Fruit fly (Drosophila melanogaster) whole organism, embryonic: Measurements from ENCODE around the gene Ucp4A.

Experiments
- Abd-B ChIP-seq: fragments of 200-800 bp; sonication (Bioruptor generic); optimal IDR thresholded peaks from 2 replicates; lab custom pipeline; 2018; ENCODE audit warnings: missing biosample characterization, mild to moderate bottlenecking, missing genetic modification characterization, moderate library complexity
- CG10543 ChIP-seq: fragments of 200-800 bp; sonication (Bioruptor generic); optimal IDR thresholded peaks from 3 replicates; lab custom pipeline; 2017; ENCODE audit warnings: missing biosample characterization, mild to moderate bottlenecking, missing genetic modification characterization, moderate library complexity
- CG11085 ChIP-seq: fragments of 200-800 bp; sonication (Bioruptor generic); IDR thresholded peaks from 2 replicates; pipeline ENCODE4 v1.3.6; 2022; ENCODE audit warnings: missing biosample characterization, missing genetic modification characterization
- CG11093 ChIP-seq: fragments of 200-800 bp; sonication (Bioruptor generic); IDR thresholded peaks from 3 replicates; pipeline ENCODE4 v1.3.6; 2022; ENCODE audit warnings: missing biosample characterization, missing genetic modification characterization
- CG12219 ChIP-seq: fragments of 200-800 bp; sonication (Bioruptor generic); optimal IDR thresholded peaks from 3 replicates; lab custom pipeline; 2018; ENCODE audit warnings: missing biosample characterization, mild to moderate bottlenecking, missing genetic modification characterization
- CG13424 ChIP-seq: fragments of 200-800 bp; sonication (Bioruptor generic); optimal IDR thresholded peaks from 2 replicates; lab custom pipeline; 2019; ENCODE audit warnings: missing biosample characterization, mild to moderate bottlenecking, missing genetic modification characterization, moderate library complexity
- CG15073 ChIP-seq: fragments of 200-800 bp; sonication (Bioruptor generic); optimal IDR thresholded peaks from 2 replicates; lab custom pipeline; 2016; ENCODE audit warnings: missing biosample characterization, missing genetic modification characterization
- CG16779 ChIP-seq: fragments of 200-800 bp; sonication (Bioruptor generic); IDR thresholded peaks from 2 replicates; pipeline ENCODE4 v1.3.6; 2022; ENCODE audit warnings: missing biosample characterization, missing genetic modification characterization
- CG16863 ChIP-seq: fragments of 200-800 bp; sonication (Bioruptor generic); optimal IDR thresholded peaks from 3 replicates; lab custom pipeline; 2016; ENCODE audit warnings: missing biosample characterization, missing genetic modification characterization
- CG17328 ChIP-seq: fragments of 200-800 bp; sonication (Bioruptor generic); IDR thresholded peaks from 2 replicates; pipeline ENCODE4 v1.3.6; 2022; ENCODE audit warnings: missing biosample characterization, missing genetic modification characterization
- CG17912 ChIP-seq: fragments of 200-800 bp; sonication (Bioruptor generic); optimal IDR thresholded peaks from 2 replicates; lab custom pipeline; 2018; ENCODE audit warnings: missing biosample characterization, mild to moderate bottlenecking, missing genetic modification characterization
- CG18619 ChIP-seq: fragments of 200-800 bp; sonication (Bioruptor generic); optimal IDR thresholded peaks from 3 replicates; lab custom pipeline; 2017; ENCODE audit warnings: missing biosample characterization, mild to moderate bottlenecking, missing genetic modification characterization
- CG2116 ChIP-seq: fragments of 200-800 bp; sonication (Bioruptor generic); optimal IDR thresholded peaks from 3 replicates; lab custom pipeline; 2018; ENCODE audit warnings: missing biosample characterization, mild to moderate bottlenecking, missing genetic modification characterization
- CG2678 ChIP-seq: fragments of 200-800 bp; sonication (Bioruptor generic); optimal IDR thresholded peaks from 3 replicates; lab custom pipeline; 2019; ENCODE audit warnings: missing biosample characterization, mild to moderate bottlenecking, missing genetic modification characterization, moderate library complexity
- CG42726 ChIP-seq: fragments of 200-800 bp; sonication (Bioruptor generic); IDR thresholded peaks from 2 replicates; pipeline ENCODE4 v1.3.6; 2022; ENCODE audit warnings: missing biosample characterization, missing genetic modification characterization; ENCODE audit not compliant: partially characterized antibody
- CG4360 ChIP-seq: fragments of 200-800 bp; sonication (Bioruptor generic); IDR thresholded peaks from 2 replicates; pipeline ENCODE4 v1.3.6; 2022; ENCODE audit warnings: missing biosample characterization, missing genetic modification characterization
- CG4707 ChIP-seq: fragments of 200-800 bp; sonication (Bioruptor generic); optimal IDR thresholded peaks from 2 replicates; lab custom pipeline; 2018; ENCODE audit warnings: missing biosample characterization, mild to moderate bottlenecking, missing genetic modification characterization, moderate library complexity
- CG4854 ChIP-seq: fragments of 200-800 bp; sonication (Bioruptor generic); optimal IDR thresholded peaks from 2 replicates; lab custom pipeline; 2016; ENCODE audit warnings: missing biosample characterization, missing genetic modification characterization, inconsistent platforms
- CG6272 ChIP-seq: fragments of 200-800 bp; sonication (Bioruptor generic); IDR thresholded peaks from 2 replicates; pipeline ENCODE4 v1.3.6; 2022; ENCODE audit warnings: missing biosample characterization, missing genetic modification characterization
- CG6813 ChIP-seq: fragments of 200-800 bp; sonication (Bioruptor generic); optimal IDR thresholded peaks from 2 replicates; lab custom pipeline; 2017; ENCODE audit warnings: missing biosample characterization, missing genetic modification characterization, mild to moderate bottlenecking, moderate library complexity, missing genetic modification reagents
- CG7745 ChIP-seq: fragments of 200-800 bp; sonication (Bioruptor generic); optimal IDR thresholded peaks from 2 replicates; lab custom pipeline; 2018; ENCODE audit warnings: missing biosample characterization, mild to moderate bottlenecking, missing genetic modification characterization, moderate library complexity
- CG8478 ChIP-seq: fragments of >200 bp; optimal IDR thresholded peaks from 2 replicates; lab custom pipeline; 2018
- Doc3 ChIP-seq: fragments of 200-800 bp; sonication (Bioruptor generic); IDR thresholded peaks from 3 replicates; pipeline ENCODE4 v1.3.6; 2022; ENCODE audit warnings: missing biosample characterization, missing genetic modification characterization; ENCODE audit not compliant: partially characterized antibody
- E2f2 ChIP-seq: fragments of 200-800 bp; sonication (Bioruptor generic); IDR thresholded peaks from 2 replicates; pipeline ENCODE4 v1.3.6; 2022; ENCODE audit warnings: missing biosample characterization, missing genetic modification characterization
- Ets97D ChIP-seq: fragments of 200-800 bp; sonication (Bioruptor generic); optimal IDR thresholded peaks from 3 replicates; lab custom pipeline; 2016; ENCODE audit warnings: missing biosample characterization, missing genetic modification characterization
- Gsc ChIP-seq: fragments of 200-800 bp; sonication (Bioruptor generic); IDR thresholded peaks from 2 replicates; pipeline ENCODE4 v1.3.6; 2022; ENCODE audit warnings: missing biosample characterization, missing genetic modification characterization
- Gug ChIP-seq: fragments of 200-800 bp; sonication (Bioruptor generic); IDR thresholded peaks from 4 replicates; pipeline ENCODE4 v1.3.6; 2022; ENCODE audit warnings: missing biosample characterization, missing genetic modification characterization
- Hmx ChIP-seq: fragments of 200-800 bp; sonication (Bioruptor generic); optimal IDR thresholded peaks from 2 replicates; lab custom pipeline; 2016; ENCODE audit warnings: missing biosample characterization, missing genetic modification characterization
- Mad ChIP-seq: fragments of 200-800 bp; sonication (Bioruptor generic); optimal IDR thresholded peaks from 2 replicates; lab custom pipeline; 2016; ENCODE audit warnings: missing biosample characterization, missing genetic modification characterization
- Nf-YC ChIP-seq: fragments of 200-800 bp; optimal IDR thresholded peaks from 3 replicates; lab custom pipeline; 2019; ENCODE audit warnings: missing biosample characterization, mild to moderate bottlenecking, missing genetic modification characterization, moderate library complexity
- Ssrp ChIP-seq: fragments of 200-800 bp; sonication (Bioruptor generic); optimal IDR thresholded peaks from 2 replicates; lab custom pipeline; 2018; ENCODE audit warnings: missing biosample characterization, mild to moderate bottlenecking, missing genetic modification characterization, moderate library complexity
- Usf ChIP-seq: fragments of 200-800 bp; sonication (Bioruptor generic); optimal IDR thresholded peaks from 2 replicates; lab custom pipeline; 2017; ENCODE audit warnings: missing genotype, missing biosample characterization, missing genetic modification characterization
- ap ChIP-seq: fragments of 200-800 bp; sonication (Bioruptor generic); IDR thresholded peaks from 2 replicates; pipeline ENCODE4 v1.3.6; 2022; ENCODE audit warnings: missing biosample characterization, missing genetic modification characterization
- bcd ChIP-seq: fragments of 200-800 bp; sonication (Bioruptor generic); optimal IDR thresholded peaks from 2 replicates; lab custom pipeline; 2017; ENCODE audit warnings: missing biosample characterization, mild to moderate bottlenecking, missing genetic modification characterization
- bsh ChIP-seq, 2 experiments: fragments of 200-800 bp; sonication (Bioruptor generic); optimal IDR thresholded peaks; 2 replicates each; lab custom pipeline; 2017 to 2018; ENCODE audit warnings: mild to moderate bottlenecking in 2 of 2, missing biosample characterization in 2 of 2, missing genetic modification characterization in 2 of 2, moderate library complexity in 1 of 2
- cad ChIP-seq: fragments of >200 bp; optimal IDR thresholded peaks from 2 replicates; lab custom pipeline; 2017; ENCODE audit warnings: missing biosample characterization, missing genetic modification characterization
- chm ChIP-seq: fragments of 200-800 bp; sonication (Bioruptor generic); IDR thresholded peaks from 2 replicates; pipeline ENCODE4 v1.3.6; 2022; ENCODE audit warnings: missing biosample characterization, missing genetic modification characterization
- dmrt99B ChIP-seq: fragments of 200-800 bp; sonication (Bioruptor generic); optimal IDR thresholded peaks from 2 replicates; lab custom pipeline; 2018; ENCODE audit warnings: missing biosample characterization, mild to moderate bottlenecking, missing genetic modification characterization, moderate library complexity
- fru ChIP-seq: fragments of >200 bp; optimal IDR thresholded peaks from 2 replicates; lab custom pipeline; 2017
- gem ChIP-seq: fragments of 200-800 bp; sonication (Bioruptor generic); optimal IDR thresholded peaks from 2 replicates; lab custom pipeline; 2019; ENCODE audit warnings: missing biosample characterization, mild to moderate bottlenecking, missing genetic modification characterization, moderate library complexity
- h ChIP-seq: fragments of >200 bp; optimal IDR thresholded peaks from 2 replicates; lab custom pipeline; 2017
- ken ChIP-seq: fragments of 200-800 bp; sonication (Bioruptor generic); IDR thresholded peaks from 3 replicates; pipeline ENCODE4 v1.3.6; 2022; ENCODE audit warnings: missing biosample characterization, missing genetic modification characterization
- knrl ChIP-seq: fragments of 200-800 bp; sonication (Bioruptor generic); IDR thresholded peaks from 3 replicates; pipeline ENCODE4 v1.3.6; 2022; ENCODE audit warnings: missing biosample characterization, missing genetic modification characterization; ENCODE audit not compliant: partially characterized antibody
- nau ChIP-seq: fragments of 200-800 bp; sonication (Bioruptor generic); optimal IDR thresholded peaks from 3 replicates; lab custom pipeline; 2017; ENCODE audit warnings: missing biosample characterization, mild to moderate bottlenecking, missing genetic modification characterization, missing genetic modification reagents
- ro ChIP-seq: fragments of 200-800 bp; sonication (Bioruptor generic); IDR thresholded peaks from 2 replicates; pipeline ENCODE4 v1.3.6; 2022; ENCODE audit warnings: missing biosample characterization, missing genetic modification characterization
- seq ChIP-seq: fragments of 200-800 bp; sonication (Bioruptor generic); IDR thresholded peaks from 2 replicates; pipeline ENCODE4 v1.3.6; 2022; ENCODE audit warnings: missing biosample characterization, missing genetic modification characterization
- slp2 ChIP-seq: fragments of 200-800 bp; sonication (Bioruptor generic); optimal IDR thresholded peaks from 2 replicates; lab custom pipeline; 2016; ENCODE audit warnings: missing biosample characterization, missing genetic modification characterization
- tin ChIP-seq: fragments of 200-800 bp; sonication (Bioruptor generic); optimal IDR thresholded peaks from 3 replicates; lab custom pipeline; 2016; ENCODE audit warnings: missing biosample characterization, missing genetic modification characterization
- trem ChIP-seq: fragments of 200-800 bp; optimal IDR thresholded peaks from 3 replicates; lab custom pipeline; 2019; ENCODE audit warnings: missing biosample characterization, mild to moderate bottlenecking, missing genetic modification characterization, moderate library complexity
- unc-4 ChIP-seq: fragments of 200-800 bp; sonication (Bioruptor generic); IDR thresholded peaks from 2 replicates; pipeline ENCODE4 v1.3.6; 2022; ENCODE audit warnings: missing biosample characterization, missing genetic modification characterization; ENCODE audit not compliant: partially characterized antibody
- unpg ChIP-seq: fragments of 200-800 bp; sonication (Bioruptor generic); optimal IDR thresholded peaks from 3 replicates; lab custom pipeline; 2018; ENCODE audit warnings: missing biosample characterization, mild to moderate bottlenecking, missing genetic modification characterization, moderate library complexity
- zfh1 ChIP-seq: fragments of 200-800 bp; sonication (Bioruptor generic); IDR thresholded peaks from 3 replicates; pipeline ENCODE4 v1.3.6; 2022; ENCODE audit warnings: missing biosample characterization, missing genetic modification characterization

Ucp4A gene

DNA sequence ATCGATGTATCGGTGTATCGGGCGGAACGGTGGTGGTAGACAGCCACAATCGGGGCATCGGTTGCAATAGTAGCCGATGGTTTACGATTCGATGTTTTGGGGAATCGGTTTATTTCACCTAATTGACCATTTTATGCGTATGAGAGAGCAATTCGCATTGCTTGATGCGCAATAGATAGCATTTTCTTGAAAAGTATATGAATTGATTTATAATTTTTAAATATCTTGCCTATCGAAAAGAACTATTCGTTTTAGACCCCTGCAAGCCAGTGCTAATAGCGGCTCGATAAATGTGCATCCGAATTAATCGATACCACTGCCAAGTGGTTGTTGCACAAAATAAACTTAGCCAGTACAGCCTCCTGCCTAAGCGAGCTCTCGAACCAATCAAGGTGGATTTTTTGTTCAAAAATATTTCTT lies 42.5 kb downstream of the Ucp4A start, which contains the start of gene mnb (continued):
- TF ChIP-seq CG4707 (no peak), CG11093 (no peak), CG12219 (GFP tag; lab: Kevin White, UChicago) (no peak), Nf-YC (tag; lab: Kevin White, UChicago) (peak; percentile 20), CG6272 (GFP tag; lab: Robert Waterston, UW) (peak; percentile 46; the same call in 1 of the 2 replicates), E2f2 (GFP tag; lab: Robert Waterston, UW) (peak; percentile 83), CG8478 (lab: Kevin White, UChicago) (no peak), CG6813 (GFP tag; lab: Kevin White, UChicago) (no peak), CG4854 (GFP tag; lab: Kevin White, UChicago) (no peak), unc-4 (GFP tag; lab: Robert Waterston, UW) (peak; percentile 98), Usf (GFP tag; lab: Kevin White, UChicago) (no peak), CG42726 (GFP tag; lab: Robert Waterston, UW) (peak; percentile 92), Doc3 (GFP tag; lab: Robert Waterston, UW) (peak; percentile 99), CG2678 (tag; lab: Kevin White, UChicago) (peak; percentile 19), bcd (GFP tag; lab: Kevin White, UChicago) (peak; percentile 28), tin (GFP tag; lab: Kevin White, UChicago) (peak; percentile 2), CG16863 (GFP tag; lab: Kevin White, UChicago) (peak; percentile 26), Gsc (GFP tag; lab: Robert Waterston, UW) (no peak), Abd-B (GFP tag; lab: Kevin White, UChicago) (peak; percentile 2), CG2116 (GFP tag; lab: Kevin White, UChicago) (peak; percentile 91), seq (no peak), CG10543 (GFP tag; lab: Kevin White, UChicago) (no peak), knrl (GFP tag; lab: Robert Waterston, UW) (peak; percentile 99), CG18619 (no peak), ken (GFP tag; lab: Robert Waterston, UW) (no peak), Gug (GFP tag; lab: Robert Waterston, UW) (peak; percentile 61; the same call in 2 of the 4 replicates), Ssrp (tag; lab: Kevin White, UChicago) (no peak), CG7745 (tag; lab: Kevin White, UChicago) (no peak), CG15073 (GFP tag; lab: Kevin White, UChicago) (no peak), Ets97D (GFP tag; lab: Kevin White, UChicago) (peak; percentile 68), unpg (GFP tag; lab: Kevin White, UChicago) (no peak), nau (GFP tag; lab: Kevin White, UChicago) (no peak), ap (GFP tag; lab: Robert Waterston, UW) (no peak), Hmx (GFP tag; lab: Kevin White, UChicago) (no peak), CG11085 (GFP tag; lab: Robert Waterston, UW) (no peak), zfh1 (GFP tag; lab: Robert Waterston, UW) (no peak), trem (tag; lab: Kevin White, UChicago) (peak; percentile 58), ro (GFP tag; lab: Robert Waterston, UW) (no peak), fru (lab: Kevin White, UChicago) (no peak), chm (GFP tag; lab: Robert Waterston, UW) (no peak), CG13424 (tag; lab: Kevin White, UChicago) (peak; percentile 14), CG17328 (GFP tag; lab: Robert Waterston, UW) (no peak), cad (GFP tag; lab: Kevin White, UChicago) (no peak), h (lab: Kevin White, UChicago) (no peak), gem (no peak), Mad (GFP tag; lab: Kevin White, UChicago) (no peak), dmrt99B (no peak), slp2 (GFP tag; lab: Kevin White, UChicago) (no peak), CG17912 (GFP tag; lab: Kevin White, UChicago) (no peak), CG16779 (GFP tag; lab: Robert Waterston, UW) (no peak), bsh (GFP tag; optimal IDR thresholded peaks at IDR 0.05; lab: Kevin White, UChicago) (no peak), CG4360 (GFP tag; lab: Robert Waterston, UW) (no peak)
